Fruit fly (Drosophila melanogaster): Measurements from ENCODE around the gene CG5078.

Gene CG5078

dm6 chr3L:20470991-20471498 is 34.8 kb upstream of the CG5078 start (continued):
- TF ChIP-seq CHES-1-like (GFP tag; optimal IDR thresholded peaks at IDR 0.05) (no peak), H2.0 (GFP tag; IDR thresholded peaks at IDR 0.05) (peak; percentile 54), caup (GFP tag; optimal IDR thresholded peaks at IDR 0.05; ENCODE audit: severe bottlenecking) (peak; percentile 18), CG17359 (tag; optimal IDR thresholded peaks at IDR 0.05) (peak; percentile 59), YL-1 (GFP tag; optimal IDR thresholded peaks at IDR 0.05) (no peak), CG7839 (tag; optimal IDR thresholded peaks at IDR 0.05) (peak; percentile 58), run (tag; optimal IDR thresholded peaks at IDR 0.05) (peak; percentile 45), Fer1 (GFP tag; optimal IDR thresholded peaks at IDR 0.05) (peak; percentile 63), CG4730 (GFP tag; IDR thresholded peaks at IDR 0.05) (0 out of 2 replicates have a peak, but pooled peaks have one; percentile 19), CG34224 (GFP tag; IDR thresholded peaks at IDR 0.05; ENCODE audit: partially characterized antibody) (no peak), Aef1 (GFP tag; IDR thresholded peaks at IDR 0.05) (peak; percentile 49; the same call in 2 of the 3 replicates), ato (GFP tag; IDR thresholded peaks at IDR 0.05; ENCODE audit: partially characterized antibody) (no peak), abd-A (tag; optimal IDR thresholded peaks at IDR 0.05) (no peak), NC2α (GFP tag; optimal IDR thresholded peaks at IDR 0.05) (no peak), sim (GFP tag; IDR thresholded peaks at IDR 0.05) (peak; percentile 51; the same call in 1 of the 2 replicates), Hr51 (GFP tag; optimal IDR thresholded peaks at IDR 0.05) (peak in 1 of 2 experiments; percentile 70), CG8290 (GFP tag; optimal IDR thresholded peaks at IDR 0.05) (no peak), CG8290 (tag; optimal IDR thresholded peaks at IDR 0.05) (peak in 1 of 2 experiments; percentile 34), zfh1 (GFP tag; IDR thresholded peaks at IDR 0.05) (peak; percentile 65; the same call in 1 of the 3 replicates), CG2678 (tag; optimal IDR thresholded peaks at IDR 0.05) (peak; percentile 38), CG10274 (GFP tag; optimal IDR thresholded peaks at IDR 0.05) (peak; percentile 31), CG4820 (GFP tag; optimal IDR thresholded peaks at IDR 0.05) (peak; percentile 11), CG18262 (tag; optimal IDR thresholded peaks at IDR 0.05) (peak; percentile 47), org-1 (GFP tag; optimal IDR thresholded peaks at IDR 0.05) (peak; percentile 55), pzg (GFP tag; optimal IDR thresholded peaks at IDR 0.05) (no peak), crp (GFP tag; optimal IDR thresholded peaks at IDR 0.05) (no peak), CG1233 (GFP tag; optimal IDR thresholded peaks at IDR 0.05) (peak; percentile 19), CG17912 (GFP tag; optimal IDR thresholded peaks at IDR 0.05) (no peak), nmo (GFP tag; optimal IDR thresholded peaks at IDR 0.05) (peak; percentile 23), wek (GFP tag; optimal IDR thresholded peaks at IDR 0.05) (peak; percentile 23), her (GFP tag; optimal IDR thresholded peaks at IDR 0.05) (peak; percentile 15), CG9876 (GFP tag; optimal IDR thresholded peaks at IDR 0.05) (no peak), exex (tag; optimal IDR thresholded peaks at IDR 0.05) (peak; percentile 89), CG11093 (GFP tag; IDR thresholded peaks at IDR 0.05) (no peak; the same call in 2 of the 3 replicates), az2 (GFP tag; optimal IDR thresholded peaks at IDR 0.05) (peak; percentile 45), jing (GFP tag; optimal IDR thresholded peaks at IDR 0.05) (peak; percentile 23), Hsf (GFP tag; optimal IDR thresholded peaks at IDR 0.05) (peak; percentile 16), scrt (GFP tag; optimal IDR thresholded peaks at IDR 0.05) (peak; percentile 13), sob (GFP tag; IDR thresholded peaks at IDR 0.05) (peak; percentile 52), CG2129 (GFP tag; IDR thresholded peaks at IDR 0.05; ENCODE audit: partially characterized antibody) (no peak), Dll (GFP tag; IDR thresholded peaks at IDR 0.05; ENCODE audit: partially characterized antibody) (no peak), cad (GFP tag; optimal IDR thresholded peaks at IDR 0.05) (no peak), CG3407 (GFP tag; optimal IDR thresholded peaks at IDR 0.05) (peak; percentile 21), NfI (GFP tag; optimal IDR thresholded peaks at IDR 0.05) (peak; percentile 46), Mes4 (GFP tag; optimal IDR thresholded peaks at IDR 0.05) (no peak), CG5180 (GFP tag; optimal IDR thresholded peaks at IDR 0.05) (peak; percentile 81), btn (GFP tag; optimal IDR thresholded peaks at IDR 0.05) (no peak), hth (optimal IDR thresholded peaks at IDR 0.05) (no peak), nom (GFP tag; optimal IDR thresholded peaks at IDR 0.05) (no peak), CG10366 (GFP tag; IDR thresholded peaks at IDR 0.05) (peak; percentile 43; the same call in 1 of the 2 replicates)
